Worm (Caenorhabditis elegans): ENCODE results near the gene dpff-1.

dpff-1 gene

DNA sequence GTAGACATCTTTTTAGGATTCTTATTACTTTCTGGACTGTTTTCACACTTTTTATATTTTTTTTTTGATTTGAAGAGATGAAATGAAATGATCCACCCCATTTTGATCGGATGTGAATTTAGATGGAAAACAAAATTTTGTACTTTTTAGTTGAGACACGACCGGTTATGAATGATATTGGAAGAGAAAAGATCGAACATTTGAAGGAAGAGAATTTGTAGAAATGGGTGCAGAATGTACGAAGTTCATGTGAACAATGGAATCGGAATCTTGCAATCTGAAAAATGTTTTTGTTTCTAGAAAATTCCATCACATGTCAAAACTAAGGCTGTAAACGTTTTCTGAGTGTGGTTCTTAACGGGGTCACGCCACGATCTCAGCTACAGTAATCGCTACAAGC lies 23.3 kb downstream of the dpff-1 start, which contains the start of gene F01F1.14:
F01F1.14 (minus strand) TSS at position 101 of the 400 bp plus-strand sequence.
- no peak for TF ChIP-seq elt-3 (tag; optimal IDR thresholded peaks at IDR 0.05)
- TF ChIP-seq ces-1 (GFP tag; optimal IDR thresholded peaks at IDR 0.05), result no peak

DNA sequence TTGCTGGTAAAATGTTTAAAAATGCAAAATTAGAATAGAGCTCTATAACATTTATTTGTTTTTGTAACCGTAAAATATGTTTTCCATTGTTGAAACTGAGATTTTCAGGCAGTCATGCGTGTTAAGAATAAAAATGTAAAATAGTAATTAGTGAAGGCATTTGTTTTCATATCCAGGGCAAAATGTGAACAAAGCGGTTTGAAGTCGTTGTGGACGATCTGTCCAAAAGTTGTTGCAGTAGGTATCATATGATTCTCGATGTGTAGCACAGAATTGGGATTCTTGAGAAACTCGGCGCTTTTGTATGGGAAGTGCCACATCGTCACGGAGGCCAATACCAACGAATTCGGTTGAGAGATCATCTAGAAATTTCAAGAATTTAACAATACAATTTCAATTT lies 23.9 kb downstream of the dpff-1 start:
- TF ChIP-seq ztf-11 (tag; optimal IDR thresholded peaks at IDR 0.05), result no peak
- no peak for TF ChIP-seq zip-8 (tag; optimal IDR thresholded peaks at IDR 0.05)

DNA sequence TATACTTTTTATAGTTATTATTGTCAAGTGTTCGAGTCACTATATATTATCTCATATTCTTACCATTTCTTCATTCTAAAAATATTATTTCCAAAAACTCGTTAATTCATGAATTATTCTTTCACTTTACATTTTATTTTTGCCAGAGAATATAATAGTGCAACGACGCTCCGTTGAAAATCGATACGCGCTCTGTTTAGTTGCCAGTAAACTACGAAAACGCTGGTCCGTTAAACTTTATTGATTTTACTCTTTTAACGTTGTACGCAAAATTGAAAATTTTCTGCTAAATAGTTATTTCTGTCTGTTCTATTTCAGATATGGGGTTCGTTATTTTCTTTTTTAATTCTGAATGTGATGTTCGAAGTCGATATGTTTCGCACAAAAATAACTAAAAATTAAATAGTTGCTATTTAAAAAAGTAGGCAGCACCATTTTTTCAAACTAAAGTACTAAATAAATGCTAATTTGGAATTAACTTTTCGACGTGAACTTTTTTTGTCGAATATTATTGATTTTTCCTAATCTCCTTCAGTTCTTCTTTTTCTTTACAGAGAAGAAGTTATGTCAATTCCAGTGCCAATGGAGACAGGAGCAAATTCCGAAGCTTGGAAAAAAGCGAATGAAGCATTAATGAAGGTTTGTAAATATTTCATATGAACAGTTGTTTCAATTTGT lies 26.7 kb downstream of the dpff-1 start, which contains the start of gene hpo-10:
hpo-10 (plus strand) TSS at position 199 of the 678 bp plus-strand sequence.
- peak; percentile 31 for TF ChIP-seq ces-1 (GFP tag; optimal IDR thresholded peaks at IDR 0.05)
- TF ChIP-seq ceh-39 (tag; optimal IDR thresholded peaks at IDR 0.05), result peak; percentile 52
- no peak for TF ChIP-seq unc-39 (tag; optimal IDR thresholded peaks at IDR 0.05)
- TF ChIP-seq nhr-237 (tag; optimal IDR thresholded peaks at IDR 0.05), result no peak
- TF ChIP-seq unc-62 (GFP tag; optimal IDR thresholded peaks at IDR 0.05), result no peak
- no peak for TF ChIP-seq flh-1 (GFP tag; optimal IDR thresholded peaks at IDR 0.05)

DNA sequence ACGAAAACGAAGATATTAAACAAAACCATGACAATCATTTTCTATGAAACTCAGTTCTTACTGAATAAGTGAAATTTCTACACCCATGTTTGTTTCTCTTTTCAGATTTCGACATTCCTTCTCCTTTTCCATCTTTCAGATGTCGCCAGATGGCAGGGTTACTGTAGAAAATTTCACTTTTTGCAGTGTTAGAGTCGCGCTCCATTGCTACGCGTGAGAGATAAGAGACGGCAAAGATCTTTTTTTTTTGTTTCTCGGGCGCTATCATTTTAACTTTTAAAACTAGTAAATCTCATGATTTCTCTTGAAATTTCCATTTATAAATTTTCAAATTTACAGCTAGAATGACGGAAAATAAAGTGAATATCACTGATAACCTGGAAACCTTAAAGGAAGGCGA lies 27.9 kb downstream of the dpff-1 start, which contains the start of the genes mig-21 and F01F1.2:
mig-21 (minus strand) TSS at position 166 of the 400 bp plus-strand sequence.
F01F1.2 (plus strand) TSS at position 340 of the 400 bp plus-strand sequence.
- TF ChIP-seq unc-62 (GFP tag; optimal IDR thresholded peaks at IDR 0.05) (no peak), lsy-2 (tag; optimal IDR thresholded peaks at IDR 0.05) (peak; percentile 62)

DNA sequence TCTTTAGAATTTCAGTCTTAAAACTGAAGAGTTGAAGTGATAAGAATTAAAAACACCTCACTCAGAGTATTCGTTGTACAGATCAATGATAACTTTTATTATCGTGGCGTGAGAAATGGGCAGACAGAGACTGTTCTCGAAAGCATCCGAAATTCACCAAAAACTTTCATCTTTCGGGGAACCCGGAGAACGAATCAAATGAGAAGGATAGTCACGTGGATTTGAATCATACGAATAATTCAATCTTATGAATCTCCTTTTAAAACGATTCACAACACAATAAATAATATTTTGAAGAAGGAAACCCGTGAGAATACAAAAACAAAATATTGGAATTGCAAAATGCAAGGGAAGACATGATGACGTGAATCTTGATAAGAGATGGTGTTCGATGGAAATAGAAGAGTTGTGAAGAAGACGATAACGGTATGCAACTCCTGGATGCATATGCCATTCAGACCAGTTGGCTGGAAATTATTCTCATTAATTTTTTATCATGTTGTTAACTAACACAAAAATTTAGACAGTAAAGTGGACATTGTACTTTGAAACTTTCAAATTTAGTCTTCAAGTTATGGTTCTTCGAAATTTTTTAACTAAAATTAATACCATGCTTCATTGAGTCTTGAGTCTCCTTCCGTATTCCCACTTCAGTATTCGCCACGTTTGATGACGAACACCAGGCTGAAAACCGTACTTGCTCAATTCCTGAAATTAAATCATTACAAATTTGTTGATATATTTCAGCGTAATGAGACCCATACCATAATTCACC lies 29.1 kb downstream of the dpff-1 start:
- TF ChIP-seq bed-3 (GFP tag; optimal IDR thresholded peaks at IDR 0.05) (no peak), ces-1 (GFP tag; optimal IDR thresholded peaks at IDR 0.05) (no peak), elt-3 (tag; optimal IDR thresholded peaks at IDR 0.05) (no peak), ceh-43 (GFP tag; optimal IDR thresholded peaks at IDR 0.05) (no peak), lsy-2 (tag; optimal IDR thresholded peaks at IDR 0.05) (no peak), ztf-11 (tag; optimal IDR thresholded peaks at IDR 0.05) (no peak), drap-1 (GFP tag; optimal IDR thresholded peaks at IDR 0.05) (no peak), mab-5 (tag; optimal IDR thresholded peaks at IDR 0.05) (no peak), mls-2 (tag; optimal IDR thresholded peaks at IDR 0.05) (no peak)

DNA sequence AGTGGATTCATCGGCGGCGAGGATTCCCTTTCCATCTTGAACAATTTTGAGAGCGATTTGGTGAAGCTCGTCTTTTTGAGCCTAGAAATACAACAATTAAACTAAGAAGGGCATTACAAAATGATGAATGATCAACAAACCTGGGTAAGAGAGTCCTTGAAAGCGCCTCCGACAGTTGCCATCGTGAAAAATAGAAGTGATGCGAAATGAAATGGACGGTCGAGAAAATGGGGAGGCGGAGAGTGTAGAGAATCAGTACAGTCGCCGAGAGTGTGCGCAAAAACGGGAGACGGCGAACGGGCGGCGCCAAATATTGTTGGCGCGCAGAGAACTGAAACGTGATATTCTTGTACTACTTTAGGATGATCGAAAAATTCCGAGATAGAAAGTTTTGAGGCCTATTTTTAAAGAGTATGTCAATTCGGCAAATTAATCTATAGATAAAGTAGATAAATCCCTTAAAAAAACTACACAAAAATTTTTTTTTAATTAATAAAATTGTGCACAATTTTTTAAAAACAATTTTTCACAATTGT lies 29.9 kb downstream of the dpff-1 start, which contains the start of gene aldo-2:
aldo-2 (minus strand) TSS at position 486 of the 536 bp plus-strand sequence.
- no peak for TF ChIP-seq lin-13 (tag; optimal IDR thresholded peaks at IDR 0.05)
- no peak for TF ChIP-seq ham-2 (GFP tag; optimal IDR thresholded peaks at IDR 0.05)
- no peak for TF ChIP-seq nhr-12 (tag; optimal IDR thresholded peaks at IDR 0.05)
- TF ChIP-seq drap-1 (GFP tag; optimal IDR thresholded peaks at IDR 0.05), result no peak
- no peak for TF ChIP-seq mep-1 (tag; optimal IDR thresholded peaks at IDR 0.05)
- TF ChIP-seq sptf-1 (tag; optimal IDR thresholded peaks at IDR 0.05), result no peak
- TF ChIP-seq zip-8 (tag; optimal IDR thresholded peaks at IDR 0.05), result no peak

DNA sequence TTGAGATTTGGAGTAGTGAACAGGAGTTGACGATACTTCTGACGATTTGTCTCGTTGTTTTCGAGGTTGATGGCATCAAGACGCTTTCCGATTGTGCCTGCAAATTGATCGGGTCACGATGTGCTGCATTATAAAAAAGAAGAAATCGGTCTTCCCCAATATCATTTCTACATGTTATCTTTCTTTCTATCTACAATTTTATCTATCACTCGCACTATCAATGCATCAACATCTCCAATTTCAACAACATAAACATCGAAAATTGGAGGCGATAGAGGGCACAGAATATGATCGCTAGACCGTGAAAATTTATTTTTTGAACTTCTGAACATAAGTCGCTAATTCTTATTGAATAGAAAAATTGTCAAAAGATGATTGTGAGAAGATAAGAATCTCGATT lies 30.4 kb downstream of the dpff-1 start:
- TF ChIP-seq nhr-12 (tag; optimal IDR thresholded peaks at IDR 0.05), result no peak
- TF ChIP-seq elt-1 (tag; optimal IDR thresholded peaks at IDR 0.05; ENCODE audit: borderline replicate concordance, insufficient read depth), result peak; percentile 35
- no peak for TF ChIP-seq hlh-1 (tag; optimal IDR thresholded peaks at IDR 0.05)
- TF ChIP-seq lin-32 (GFP tag; optimal IDR thresholded peaks at IDR 0.05), result no peak

DNA sequence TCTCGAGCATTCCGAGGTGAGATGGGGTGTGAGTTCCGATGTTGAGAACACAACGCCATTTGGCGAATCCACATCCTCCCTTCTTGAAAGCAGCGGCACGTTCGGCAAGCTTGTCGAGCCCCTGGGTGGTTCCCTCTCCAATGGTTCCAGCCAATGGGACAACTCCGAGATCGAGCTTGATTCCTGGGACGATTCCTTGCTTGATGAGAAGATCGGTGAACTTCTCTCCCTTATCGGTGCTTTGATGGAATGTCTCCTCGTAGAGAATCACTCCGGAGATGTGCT lies 30.8 kb downstream of the dpff-1 start:
- TF ChIP-seq ceh-43 (GFP tag; optimal IDR thresholded peaks at IDR 0.05), result no peak
- TF ChIP-seq nhr-76 (tag; optimal IDR thresholded peaks at IDR 0.05), result no peak
- no peak for TF ChIP-seq sptf-1 (tag; optimal IDR thresholded peaks at IDR 0.05)
- TF ChIP-seq nhr-12 (tag; optimal IDR thresholded peaks at IDR 0.05), result no peak
- TF ChIP-seq ztf-11 (tag; optimal IDR thresholded peaks at IDR 0.05), result no peak
- TF ChIP-seq nhr-28 (tag; optimal IDR thresholded peaks at IDR 0.05), result no peak
- TF ChIP-seq mab-5 (tag; optimal IDR thresholded peaks at IDR 0.05), result no peak
- TF ChIP-seq unc-62 (GFP tag; optimal IDR thresholded peaks at IDR 0.05), result no peak
- no peak for TF ChIP-seq drap-1 (GFP tag; optimal IDR thresholded peaks at IDR 0.05)
- no peak for TF ChIP-seq lin-32 (GFP tag; optimal IDR thresholded peaks at IDR 0.05)
- no peak for TF ChIP-seq M03D4.4 (tag; optimal IDR thresholded peaks at IDR 0.05)
- no peak for TF ChIP-seq sem-2 (GFP tag; optimal IDR thresholded peaks at IDR 0.05)
- no peak for TF ChIP-seq ceh-39 (tag; optimal IDR thresholded peaks at IDR 0.05)
- TF ChIP-seq elt-1 (tag; optimal IDR thresholded peaks at IDR 0.05; ENCODE audit: borderline replicate concordance, insufficient read depth), result no peak
- TF ChIP-seq mep-1 (tag; optimal IDR thresholded peaks at IDR 0.05), result no peak

Data from whole organism, mixed stage, embryonic.